Fruit fly (Drosophila melanogaster): ENCODE results near the gene RanBP3.

Gene RanBP3

dm6 chr3R:23783961-23784360 is 31.3 kb upstream of the RanBP3 start (continued):
- peak; percentile 72 for TF ChIP-seq CG8924 (tag; optimal IDR thresholded peaks at IDR 0.05)
- TF ChIP-seq CG8089 (GFP tag; optimal IDR thresholded peaks at IDR 0.05): peak; percentile 37
- TF ChIP-seq Dip3 (GFP tag; optimal IDR thresholded peaks at IDR 0.05): peak; percentile 25
- peak; percentile 65 for TF ChIP-seq seq (GFP tag; IDR thresholded peaks at IDR 0.05)
- TF ChIP-seq CrebB (tag; optimal IDR thresholded peaks at IDR 0.05): no peak
- peak; percentile 35 for TF ChIP-seq CG3838 (GFP tag; optimal IDR thresholded peaks at IDR 0.05)
- TF ChIP-seq CG2712 (tag; optimal IDR thresholded peaks at IDR 0.05): peak; percentile 91
- no peak for TF ChIP-seq Lpt (GFP tag; optimal IDR thresholded peaks at IDR 0.05)
- TF ChIP-seq CG12071 (GFP tag; optimal IDR thresholded peaks at IDR 0.05): peak; percentile 41
- TF ChIP-seq dati (GFP tag; IDR thresholded peaks at IDR 0.05): no peak
- peak; percentile 44 for TF ChIP-seq NfI (GFP tag; optimal IDR thresholded peaks at IDR 0.05)
- TF ChIP-seq vvl (GFP tag; IDR thresholded peaks at IDR 0.05): peak; percentile 72
- peak; percentile 41 for TF ChIP-seq CG5245 (GFP tag; optimal IDR thresholded peaks at IDR 0.05)
- TF ChIP-seq Ravus (GFP tag; IDR thresholded peaks at IDR 0.05): peak; percentile 42
- no peak for TF ChIP-seq CG14965 (GFP tag; optimal IDR thresholded peaks at IDR 0.05; ENCODE audit: borderline replicate concordance)
- peak; percentile 34 for TF ChIP-seq CG12236 (GFP tag; optimal IDR thresholded peaks at IDR 0.05)
- TF ChIP-seq pb (GFP tag; optimal IDR thresholded peaks at IDR 0.05): peak; percentile 58
- TF ChIP-seq lab (GFP tag; optimal IDR thresholded peaks at IDR 0.05): peak; percentile 51
- TF ChIP-seq dmrt99B (tag; optimal IDR thresholded peaks at IDR 0.05): peak; percentile 79
- TF ChIP-seq pho (GFP tag; optimal IDR thresholded peaks at IDR 0.05): no peak
- TF ChIP-seq exex (tag; optimal IDR thresholded peaks at IDR 0.05): no peak
- TF ChIP-seq NK7.1 (GFP tag; optimal IDR thresholded peaks at IDR 0.05): peak; percentile 49
- peak; percentile 94 for TF ChIP-seq CG18262 (tag; optimal IDR thresholded peaks at IDR 0.05)
- TF ChIP-seq CG34422 (GFP tag; IDR thresholded peaks at IDR 0.05): peak; percentile 73; the same call in 2 of the 3 replicates
- peak; percentile 45 for TF ChIP-seq Nf-YB (GFP tag; optimal IDR thresholded peaks at IDR 0.05)
- TF ChIP-seq klu (GFP tag; IDR thresholded peaks at IDR 0.05): no peak
- no peak for TF ChIP-seq BEAF-32 (GFP tag; optimal IDR thresholded peaks at IDR 0.05)
- TF ChIP-seq CG7357 (GFP tag; IDR thresholded peaks at IDR 0.05): 0 out of 3 replicates have a peak, but pooled peaks have one; percentile 40
- TF ChIP-seq zf30C (GFP tag; optimal IDR thresholded peaks at IDR 0.05): no peak
- TF ChIP-seq gcm2 (GFP tag; optimal IDR thresholded peaks at IDR 0.05): peak; percentile 55
- TF ChIP-seq CG17186 (GFP tag; optimal IDR thresholded peaks at IDR 0.05): peak; percentile 30
- no peak for TF ChIP-seq psq (GFP tag; optimal IDR thresholded peaks at IDR 0.05)
- no peak for TF ChIP-seq sug (tag; optimal IDR thresholded peaks at IDR 0.05)
- peak; percentile 66 for TF ChIP-seq CG15269 (tag; optimal IDR thresholded peaks at IDR 0.05)
- TF ChIP-seq CoRest (tag; optimal IDR thresholded peaks at IDR 0.05): peak; percentile 82
- peak; percentile 34 for TF ChIP-seq Jarid2 (GFP tag; optimal IDR thresholded peaks at IDR 0.05)
- peak; percentile 31; the same call in 1 of the 3 replicates for TF ChIP-seq CG14050 (GFP tag; IDR thresholded peaks at IDR 0.05)
- TF ChIP-seq Lim3 (GFP tag; IDR thresholded peaks at IDR 0.05): no peak
- no peak for TF ChIP-seq dan (GFP tag; IDR thresholded peaks at IDR 0.05)
- peak; percentile 36; the same call in 1 of the 2 replicates for TF ChIP-seq CG14014 (GFP tag; IDR thresholded peaks at IDR 0.05)
- peak; percentile 70 for TF ChIP-seq ewg (GFP tag; optimal IDR thresholded peaks at IDR 0.05)
- TF ChIP-seq ssp (GFP tag; IDR thresholded peaks at IDR 0.05): 0 out of 2 replicates have a peak, but pooled peaks have one; percentile 26
- peak in 1 of 2 experiments; percentile 54 for TF ChIP-seq Eip74EF (GFP tag; optimal IDR thresholded peaks at IDR 0.05)
- TF ChIP-seq ci (GFP tag; IDR thresholded peaks at IDR 0.05): peak; percentile 74
- peak; percentile 55 for TF ChIP-seq salm (tag; optimal IDR thresholded peaks at IDR 0.05)
- TF ChIP-seq NC2α (GFP tag; optimal IDR thresholded peaks at IDR 0.05): no peak
- no peak for TF ChIP-seq Hmx (GFP tag; optimal IDR thresholded peaks at IDR 0.05)
- peak; percentile 60 for TF ChIP-seq zen (tag; optimal IDR thresholded peaks at IDR 0.05)
- peak; percentile 10 for TF ChIP-seq CG8944 (GFP tag; optimal IDR thresholded peaks at IDR 0.05)
- no peak for TF ChIP-seq YL-1 (GFP tag; optimal IDR thresholded peaks at IDR 0.05)
- TF ChIP-seq Bdp1 (GFP tag; optimal IDR thresholded peaks at IDR 0.05): no peak
- no peak for TF ChIP-seq Hr39 (optimal IDR thresholded peaks at IDR 0.05)
